Worm (Caenorhabditis elegans) whole organism, L2 larva: ENCODE data around the gene C04G2.10.

Source experiments
- F13H6.1 ChIP-seq: sonication (generic microtip); optimal IDR thresholded peaks from 2 replicates; lab custom pipeline; 2016; ENCODE audit warnings: missing genetic modification characterization, missing compliant biosample characterization
- aly-2 ChIP-seq: fragments of 150-350 bp; optimal IDR thresholded peaks from 2 replicates; lab custom pipeline; 2014; ENCODE audit warnings: missing biosample characterization, missing genetic modification characterization
- elt-3 ChIP-seq: sonication (generic microtip); optimal IDR thresholded peaks from 2 replicates; lab custom pipeline; 2017; ENCODE audit warnings: missing biosample characterization, missing genetic modification characterization
- lin-39 ChIP-seq: fragments of 150-350 bp; optimal IDR thresholded peaks from 2 replicates; lab custom pipeline; 2014; ENCODE audit warnings: missing biosample characterization, missing genetic modification reagents, missing genetic modification characterization
- snpc-4 ChIP-seq: fragments of 150-350 bp; optimal IDR thresholded peaks from 2 replicates; lab custom pipeline; 2014; ENCODE audit warnings: missing biosample characterization, missing genetic modification characterization
- ztf-11 ChIP-seq: sonication (generic microtip); optimal IDR thresholded peaks from 2 replicates; lab custom pipeline; 2017; ENCODE audit warnings: missing biosample characterization, missing genetic modification characterization

DNA sequence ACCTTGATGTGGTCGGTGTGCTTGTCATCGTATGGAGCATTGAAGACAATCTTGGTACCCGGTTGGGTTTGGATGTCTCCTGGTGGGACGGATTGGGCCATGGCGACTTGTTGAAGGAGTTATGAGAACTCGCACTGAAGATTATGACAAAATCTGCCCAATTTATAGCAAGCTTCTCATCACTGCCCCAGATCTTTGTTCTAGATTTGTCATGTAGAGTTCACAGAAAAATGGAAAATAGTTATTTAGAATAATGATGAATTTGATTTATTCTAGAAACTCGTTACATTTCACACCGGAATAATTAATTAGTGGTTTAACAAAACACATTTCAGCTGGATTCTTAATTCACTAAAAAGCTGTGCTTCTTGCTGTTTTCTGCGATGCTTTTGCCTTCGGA is 28.4 kb downstream of the C04G2.10 start, which contains the start of gene msp-38:
- TF ChIP-seq snpc-4 (tag; lab: Kevin White, UChicago) (no peak), ztf-11 (no peak), F13H6.1 (no peak), elt-3 (tag; lab: Kevin White, UChicago) (no peak), lin-39 (tag; lab: Kevin White, UChicago) (no peak), aly-2 (tag; lab: Kevin White, UChicago) (no peak)
